Fruit fly (Drosophila melanogaster) whole organism, adult: ENCODE data around the gene Fit2.

Experiments
- CG11617 ChIP-seq: fragments of 200-800 bp; sonication (Bioruptor generic); optimal IDR thresholded peaks from 2 replicates; lab custom pipeline; 2017; ENCODE audit warnings: mild to moderate bottlenecking, missing biosample characterization, missing genetic modification reagents, missing genetic modification characterization
- CG14711 ChIP-seq: fragments of 200-800 bp; sonication (Bioruptor generic); optimal IDR thresholded peaks from 2 replicates; lab custom pipeline; 2018; ENCODE audit warnings: missing biosample characterization, mild to moderate bottlenecking, missing genetic modification characterization, moderate library complexity
- CG33017 ChIP-seq: fragments of 200-800 bp; sonication (Bioruptor generic); optimal IDR thresholded peaks from 2 replicates; lab custom pipeline; 2018; ENCODE audit warnings: missing biosample characterization, mild to moderate bottlenecking, missing genetic modification characterization, moderate library complexity
- CG5204 ChIP-seq: fragments of 200-800 bp; sonication (Bioruptor generic); optimal IDR thresholded peaks from 2 replicates; lab custom pipeline; 2016; ENCODE audit warnings: missing biosample characterization, missing genetic modification characterization
- Crg-1 ChIP-seq: fragments of 200-800 bp; sonication (Bioruptor generic); optimal IDR thresholded peaks from 2 replicates; lab custom pipeline; 2016; ENCODE audit warnings: missing biosample characterization, missing genetic modification characterization
- cic ChIP-seq: fragments of 200-800 bp; sonication (Bioruptor generic); optimal IDR thresholded peaks from 2 replicates; lab custom pipeline; 2017; ENCODE audit warnings: missing biosample characterization, mild to moderate bottlenecking, missing genetic modification characterization, moderate library complexity
- cnc ChIP-seq, 2 experiments: fragments of >200 bp; optimal IDR thresholded peaks; 2 replicates each; lab custom pipeline; 2017
- kay ChIP-seq: fragments of 200-800 bp; sonication (Bioruptor generic); peaks from one replicate; lab custom pipeline; 2016; ENCODE audit warnings: missing biosample characterization, missing genetic modification characterization, borderline replicate concordance
- ovo ChIP-seq: fragments of 200-800 bp; sonication (Bioruptor generic); optimal IDR thresholded peaks from 2 replicates; lab custom pipeline; 2016; ENCODE audit warnings: missing biosample characterization, missing genetic modification characterization
- pad ChIP-seq: fragments of 200-800 bp; sonication (Bioruptor generic); optimal IDR thresholded peaks from 3 replicates; lab custom pipeline; 2017; ENCODE audit warnings: missing biosample characterization, missing genetic modification characterization, mild to moderate bottlenecking, moderate library complexity, missing genetic modification reagents
- tj ChIP-seq: fragments of 200-800 bp; sonication (Bioruptor generic); optimal IDR thresholded peaks from 3 replicates; lab custom pipeline; 2017; ENCODE audit warnings: missing biosample characterization, mild to moderate bottlenecking, missing genetic modification characterization, moderate library complexity
- toe ChIP-seq: fragments of 200-800 bp; sonication (Bioruptor generic); optimal IDR thresholded peaks from 2 replicates; lab custom pipeline; 2016; ENCODE audit warnings: missing biosample characterization, missing genetic modification characterization

dm6 chr3L:17004218-17004759 lies 19.8 kb upstream of the Fit2 start:
- TF ChIP-seq pad (peak; percentile 37), cic (GFP tag; lab: Kevin White, UChicago) (no peak), CG5204 (GFP tag; lab: Kevin White, UChicago) (peak; percentile 87), Crg-1 (GFP tag; lab: Kevin White, UChicago) (no peak), CG33017 (tag; lab: Kevin White, UChicago) (peak; percentile 75), ovo (peak; percentile 3), kay (GFP tag; lab: Kevin White, UChicago) (peak; percentile 82), CG14711 (tag; lab: Kevin White, UChicago) (peak; percentile 67), tj (GFP tag; lab: Kevin White, UChicago) (peak; percentile 28), cnc (optimal IDR thresholded peaks at IDR 0.05; lab: Kevin White, UChicago) (no peak), CG11617 (peak; percentile 59), toe (GFP tag; lab: Kevin White, UChicago) (peak; percentile 69)
